Worm (Caenorhabditis elegans) whole organism, young adult: ENCODE measurements around the gene msp-142.

Experiments used
- B0035.1 ChIP-seq: sonication (generic microtip); optimal IDR thresholded peaks from 2 replicates; lab custom pipeline; 2016; ENCODE audit warnings: missing genetic modification characterization, mild to moderate bottlenecking, missing compliant biosample characterization, missing genotype, missing genetic modification reagents
- F23B12.7 ChIP-seq: sonication (generic microtip); optimal IDR thresholded peaks from 2 replicates; lab custom pipeline; 2017; ENCODE audit warnings: missing genetic modification characterization, mild to moderate bottlenecking, missing compliant biosample characterization, antibody characterized with exemption, moderate library complexity; ENCODE audit not compliant: insufficient read depth
- F39B2.1 ChIP-seq: fragments of 200-800 bp; sonication (Bioruptor generic); IDR thresholded peaks from 2 replicates; pipeline ENCODE4 v1.3.6; 2022; ENCODE audit warnings: missing genetic modification reagents, missing genetic modification characterization, missing compliant biosample characterization
- F49E8.2 ChIP-seq: sonication (generic microtip); optimal IDR thresholded peaks from 3 replicates; lab custom pipeline; 2017; ENCODE audit warnings: missing genetic modification characterization, mild to moderate bottlenecking, missing compliant biosample characterization, antibody characterized with exemption, moderate library complexity; ENCODE audit not compliant: insufficient read depth
- T07F8.4 ChIP-seq: sonication (generic microtip); optimal IDR thresholded peaks from 2 replicates; lab custom pipeline; 2016; ENCODE audit warnings: mild to moderate bottlenecking, missing genetic modification characterization, moderate library complexity, missing compliant biosample characterization
- Y53G8AR.9 ChIP-seq: fragments of 200-800 bp; sonication (Bioruptor generic); conservative IDR thresholded peaks from 2 replicates; pipeline ENCODE4 v1.3.6; 2022; ENCODE audit warnings: missing genetic modification reagents, missing genetic modification characterization, missing compliant biosample characterization
- Y56A3A.18 ChIP-seq: fragments of 200-800 bp; sonication (Bioruptor generic); IDR thresholded peaks from 2 replicates; pipeline ENCODE4 v1.3.6; 2022; ENCODE audit warnings: missing genetic modification reagents, missing genetic modification characterization, missing compliant biosample characterization
- Y67H2A.10 ChIP-seq: fragments of 200-800 bp; sonication (Bioruptor generic); conservative IDR thresholded peaks from 2 replicates; pipeline ENCODE4 v1.3.6; 2022; ENCODE audit warnings: missing genetic modification reagents, missing genetic modification characterization, missing compliant biosample characterization
- attf-3 ChIP-seq: fragments of 200-800 bp; sonication (Bioruptor generic); conservative IDR thresholded peaks from 2 replicates; pipeline ENCODE4 v1.3.6; 2022; ENCODE audit warnings: missing genetic modification reagents, missing genetic modification characterization, missing compliant biosample characterization
- bed-1 ChIP-seq: fragments of 200-800 bp; sonication (Bioruptor generic); IDR thresholded peaks from 2 replicates; pipeline ENCODE4 v1.3.6; 2022; ENCODE audit warnings: missing genetic modification reagents, missing genetic modification characterization, missing compliant biosample characterization
- cebp-1 ChIP-seq, 2 experiments: fragments of 200-800 bp in 1 of 2; sonication (Bioruptor generic) in 1 of 2; sonication (generic microtip) in 1 of 2; IDR thresholded peaks in 1 of 2; optimal IDR thresholded peaks in 1 of 2; 2 replicates each; pipeline versions ENCODE4 v1.3.6 to Lab custom; 2017 to 2022; ENCODE audit warnings: missing compliant biosample characterization in 2 of 2, missing genetic modification characterization in 2 of 2, mild to moderate bottlenecking in 1 of 2, missing genetic modification reagents in 1 of 2, moderate library complexity in 1 of 2
- ceh-100 ChIP-seq: fragments of 200-800 bp; sonication (Bioruptor generic); IDR thresholded peaks from 2 replicates; pipeline ENCODE4 v1.3.6; 2022; ENCODE audit warnings: missing genetic modification reagents, missing genetic modification characterization, missing compliant biosample characterization
- ceh-27 ChIP-seq: fragments of 200-800 bp; sonication (Bioruptor generic); optimal IDR thresholded peaks from 2 replicates; lab custom pipeline; 2018; ENCODE audit warnings: mild to moderate bottlenecking, missing genetic modification characterization, moderate library complexity, missing compliant biosample characterization
- ceh-40 ChIP-seq: fragments of 200-800 bp; sonication (Bioruptor generic); IDR thresholded peaks from 2 replicates; pipeline ENCODE4 v1.3.6; 2022; ENCODE audit warnings: missing genetic modification characterization, missing compliant biosample characterization
- ceh-79 ChIP-seq: sonication (generic microtip); optimal IDR thresholded peaks from 2 replicates; lab custom pipeline; 2017; ENCODE audit warnings: mild to moderate bottlenecking, missing genetic modification characterization, missing compliant biosample characterization
- ceh-91 ChIP-seq: fragments of 200-800 bp; sonication (Bioruptor generic); IDR thresholded peaks from 2 replicates; pipeline ENCODE4 v1.3.6; 2022; ENCODE audit warnings: missing genetic modification reagents, missing genetic modification characterization, missing compliant biosample characterization
- dox-1 ChIP-seq: fragments of 200-800 bp; sonication (Bioruptor generic); IDR thresholded peaks from 2 replicates; pipeline ENCODE4 v1.3.6; 2022; ENCODE audit warnings: missing genetic modification reagents, missing genetic modification characterization, missing compliant biosample characterization
- efl-1 ChIP-seq: fragments of 150-350 bp; optimal IDR thresholded peaks from 2 replicates; lab custom pipeline; 2014; ENCODE audit warnings: missing biosample characterization, missing genetic modification reagents, missing genetic modification characterization
- egrh-3 ChIP-seq: fragments of 200-800 bp; sonication (Bioruptor generic); IDR thresholded peaks from 2 replicates; pipeline ENCODE4 v1.3.6; 2022; ENCODE audit warnings: missing genetic modification reagents, missing genetic modification characterization, missing compliant biosample characterization
- ekl-4 ChIP-seq: fragments of 200-800 bp; sonication (Bioruptor generic); IDR thresholded peaks from 2 replicates; pipeline ENCODE4 v1.3.6; 2022; ENCODE audit warnings: missing genetic modification reagents, missing genetic modification characterization, missing compliant biosample characterization
- hmg-20 ChIP-seq: fragments of 200-800 bp; sonication (Bioruptor generic); IDR thresholded peaks from 2 replicates; pipeline ENCODE4 v1.3.6; 2022; ENCODE audit warnings: missing genetic modification reagents, missing genetic modification characterization, missing compliant biosample characterization
- hrde-1 ChIP-seq: sonication (generic microtip); optimal IDR thresholded peaks from 2 replicates; lab custom pipeline; 2016; ENCODE audit warnings: missing genetic modification characterization, mild to moderate bottlenecking, missing compliant biosample characterization, moderate library complexity, missing genotype, missing genetic modification reagents, borderline replicate concordance
- lin-54 ChIP-seq: fragments of 200-800 bp; sonication (Bioruptor generic); optimal IDR thresholded peaks from 2 replicates; lab custom pipeline; 2018; ENCODE audit warnings: mild to moderate bottlenecking, missing genetic modification characterization, missing compliant biosample characterization
- mcd-1 ChIP-seq: fragments of 200-800 bp; sonication (Bioruptor generic); IDR thresholded peaks from 2 replicates; pipeline ENCODE4 v1.3.6; 2022; ENCODE audit warnings: missing genetic modification reagents, missing genetic modification characterization, missing compliant biosample characterization
- nfyb-1 ChIP-seq: fragments of 200-800 bp; sonication (Bioruptor generic); IDR thresholded peaks from 2 replicates; pipeline ENCODE4 v1.3.6; 2022; ENCODE audit warnings: missing genetic modification reagents, missing genetic modification characterization, missing compliant biosample characterization
- nhr-179 ChIP-seq: sonication (generic microtip); optimal IDR thresholded peaks from 2 replicates; lab custom pipeline; 2016; ENCODE audit warnings: mild to moderate bottlenecking, missing genetic modification characterization, missing compliant biosample characterization
- nhr-80 ChIP-seq: sonication (generic microtip); optimal IDR thresholded peaks from 2 replicates; lab custom pipeline; 2016; ENCODE audit warnings: missing genetic modification characterization, missing compliant biosample characterization
- pbrm-1 ChIP-seq: fragments of 200-800 bp; sonication (Bioruptor generic); IDR thresholded peaks from 2 replicates; pipeline ENCODE4 v1.3.6; 2022; ENCODE audit warnings: missing genetic modification reagents, missing genetic modification characterization, missing compliant biosample characterization
- pha-4 ChIP-seq: fragments of 150-350 bp; sonication (generic microtip); optimal IDR thresholded peaks from 2 replicates; lab custom pipeline; 2014; ENCODE audit warnings: missing biosample characterization, missing genetic modification reagents, missing genetic modification characterization
- rpc-1 ChIP-seq, 2 experiments: fragments of 150-350 bp in 1 of 2; sonication (generic microtip) in 1 of 2; optimal IDR thresholded peaks; 2 replicates each; lab custom pipeline; 2014 to 2018; ENCODE audit warnings: missing biosample characterization in 1 of 2, missing genetic modification characterization in 1 of 2, missing genetic modification reagents in 1 of 2, missing genotype in 1 of 2
- tlf-1 ChIP-seq: fragments of 200-800 bp; sonication (Bioruptor generic); optimal IDR thresholded peaks from 2 replicates; lab custom pipeline; 2018; ENCODE audit warnings: mild to moderate bottlenecking, missing genetic modification characterization, missing compliant biosample characterization
- unc-62 ChIP-seq: fragments of 150-350 bp; optimal IDR thresholded peaks from 2 replicates; lab custom pipeline; 2014; ENCODE audit warnings: missing biosample characterization, missing genetic modification reagents, missing genetic modification characterization
- xnd-1 ChIP-seq: sonication (generic microtip); optimal IDR thresholded peaks from 2 replicates; lab custom pipeline; 2016; ENCODE audit warnings: missing genotype, missing genetic modification reagents, missing genetic modification characterization, missing compliant biosample characterization
- ztf-22 ChIP-seq: fragments of 200-800 bp; sonication (Bioruptor generic); optimal IDR thresholded peaks from 2 replicates; lab custom pipeline; 2018; ENCODE audit warnings: mild to moderate bottlenecking, missing genetic modification characterization, moderate library complexity, missing compliant biosample characterization

The msp-142 gene

ce11 chrII:5799553-5799952, 1.8 kb downstream of the msp-142 start, which contains the start of gene K05F1.8 (continued):
- TF ChIP-seq lin-54 (GFP tag; lab: Kevin White, UChicago), result no peak
- TF ChIP-seq, all 124 proteins: peak for 0

DNA sequence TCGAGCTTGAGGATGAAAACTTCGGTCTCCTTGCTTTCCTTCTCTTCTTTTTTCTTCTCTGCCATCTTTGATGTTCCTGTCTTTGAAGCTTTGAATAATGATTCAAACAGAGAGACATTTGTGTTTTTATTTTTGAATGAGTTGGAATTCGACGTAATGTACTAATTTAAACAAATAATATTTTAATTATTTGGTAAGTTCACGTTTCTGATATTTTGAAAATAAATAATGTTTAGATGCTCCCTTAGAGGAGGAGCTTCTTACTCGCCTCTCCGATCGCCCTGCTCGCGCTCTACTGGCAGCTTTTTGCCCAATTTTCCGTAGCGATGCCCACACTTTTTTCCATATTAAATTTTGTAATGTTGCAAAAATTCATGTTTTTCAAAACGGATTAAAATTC, 3.3 kb downstream of the msp-142 start, which contains the start of the genes K05F1.9 and K05F1.1:
TSS of gene K05F1.9 (minus strand) at position 101 of the 400 bp plus-strand sequence.
TSS of gene K05F1.1 (plus strand) at position 308 of the 400 bp plus-strand sequence.
- no peak for TF ChIP-seq tlf-1
- no peak for TF ChIP-seq rpc-1 (optimal IDR thresholded peaks at IDR 0.05; lab: Kevin White, UChicago)
- no peak for TF ChIP-seq rpc-1 (tag; optimal IDR thresholded peaks at IDR 0.05; lab: Kevin White, UChicago)
- TF ChIP-seq bed-1 (GFP tag; lab: Robert Waterston, UW), result no peak
- no peak for TF ChIP-seq nhr-80 (tag; lab: Kevin White, UChicago)
- no peak for TF ChIP-seq egrh-3 (GFP tag; lab: Robert Waterston, UW)
- no peak for TF ChIP-seq Y56A3A.18 (GFP tag; lab: Robert Waterston, UW)
- TF ChIP-seq pha-4, result no peak
- no peak for TF ChIP-seq ceh-79

DNA sequence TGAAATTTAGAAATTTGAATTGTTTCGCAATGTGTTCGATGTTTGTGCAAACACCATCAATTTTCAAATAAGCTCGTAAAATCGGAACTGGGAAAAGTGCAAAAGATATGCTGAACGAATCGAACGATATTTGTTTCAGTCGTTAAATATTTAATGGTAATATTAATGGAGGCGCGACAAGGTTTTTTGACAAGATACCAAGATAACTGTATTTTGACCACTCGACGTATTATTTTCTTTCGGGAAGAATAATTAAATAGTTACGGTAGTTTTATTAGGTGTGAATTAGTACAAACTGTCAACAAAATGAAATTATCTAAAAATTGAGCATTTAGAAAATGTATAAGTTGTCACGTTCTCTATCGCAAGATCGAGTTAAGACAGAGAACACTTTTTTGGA, 6.6 kb downstream of the msp-142 start:
- TF ChIP-seq ceh-79 (no peak), ztf-22 (GFP tag; lab: Kevin White, UChicago) (no peak), ceh-100 (GFP tag; lab: Robert Waterston, UW) (no peak), ceh-27 (GFP tag; lab: Kevin White, UChicago) (no peak), F39B2.1 (no peak), T07F8.4 (tag; lab: Kevin White, UChicago) (no peak), Y67H2A.10 (GFP tag; lab: Robert Waterston, UW) (no peak), xnd-1 (tag; lab: Kevin White, UChicago) (no peak), hmg-20 (GFP tag; lab: Robert Waterston, UW) (no peak)

DNA sequence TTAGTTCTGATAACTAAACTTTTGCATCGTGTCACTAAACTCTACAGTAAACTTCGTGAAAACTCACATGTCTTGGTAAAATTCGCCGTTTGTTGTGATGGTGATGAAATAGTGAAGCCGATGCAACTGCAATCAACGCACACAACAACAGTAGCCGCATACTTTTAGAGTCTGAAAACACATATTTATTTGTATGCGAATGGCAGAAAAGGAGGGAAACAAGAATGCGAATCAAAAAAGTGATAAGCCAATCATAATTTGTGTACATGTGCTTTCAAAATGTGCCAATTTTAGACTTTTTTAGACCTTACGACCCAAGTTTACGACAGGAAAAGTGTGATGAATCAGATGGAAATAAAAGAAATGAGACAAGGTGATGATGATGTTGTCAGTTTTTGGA, 7.6 kb downstream of the msp-142 start, which contains the start of gene K05F1.10:
TSS of gene K05F1.10 (minus strand) at position 171 of the 400 bp plus-strand sequence.
- TF ChIP-seq F23B12.7 (tag; lab: Kevin White, UChicago), result no peak
- no peak for TF ChIP-seq cebp-1 (GFP tag; IDR thresholded peaks at IDR 0.05; lab: Robert Waterston, UW)
- TF ChIP-seq cebp-1 (tag; optimal IDR thresholded peaks at IDR 0.05; lab: Kevin White, UChicago), result peak; percentile 42
- no peak for TF ChIP-seq ceh-91 (GFP tag; lab: Robert Waterston, UW)
- peak; percentile 34 for TF ChIP-seq nhr-80 (tag; lab: Kevin White, UChicago)

ce11 chrII:5806563-5806962, 8.8 kb downstream of the msp-142 start:
- TF ChIP-seq ceh-79 (no peak), nfyb-1 (GFP tag; lab: Robert Waterston, UW) (0 out of 2 replicates have a peak, but pooled peaks have one; percentile 13), dox-1 (peak; percentile 33; the same call in 1 of the 2 replicates), F39B2.1 (no peak), nhr-80 (tag; lab: Kevin White, UChicago) (peak; percentile 92)

ce11 chrII:5810230-5810629, 12.5 kb downstream of the msp-142 start, which contains the start of the genes msp-64 and ZK1248.5:
TSS of gene msp-64 (minus strand) at chrII:5810330.
TSS of gene ZK1248.5 (plus strand) at chrII:5810514.
- TF ChIP-seq attf-3 (GFP tag; lab: Robert Waterston, UW) (no peak), ekl-4 (GFP tag; lab: Robert Waterston, UW) (no peak), unc-62 (GFP tag; lab: Kevin White, UChicago) (no peak), efl-1 (GFP tag; lab: Kevin White, UChicago) (no peak), ceh-40 (GFP tag; lab: Robert Waterston, UW) (no peak), hrde-1 (tag; lab: Kevin White, UChicago) (no peak), F49E8.2 (tag; lab: Kevin White, UChicago) (no peak), nhr-179 (tag; lab: Kevin White, UChicago) (no peak), Y53G8AR.9 (GFP tag; lab: Robert Waterston, UW) (no peak), pbrm-1 (GFP tag; lab: Robert Waterston, UW) (no peak), B0035.1 (no peak), ceh-100 (GFP tag; lab: Robert Waterston, UW) (no peak), mcd-1 (no peak)
